Fruit fly (Drosophila melanogaster) whole organism, embryonic: ENCODE measurements around the gene Chro.
A peak's percentile ranks its signal among the peaks of the same experiment; 100 is the strongest.

Experiments used
- CG10321 ChIP-seq: fragments of 200-800 bp; sonication (Bioruptor generic); IDR thresholded peaks from 2 replicates; pipeline ENCODE4 v1.3.6; 2022; ENCODE audit warnings: missing biosample characterization, missing genetic modification characterization
- CG11247 ChIP-seq: fragments of 200-800 bp; sonication (Bioruptor generic); IDR thresholded peaks from 2 replicates; pipeline ENCODE4 v1.3.6; 2022; ENCODE audit warnings: missing biosample characterization, missing genetic modification characterization
- CG11398 ChIP-seq: fragments of 200-800 bp; sonication (Bioruptor generic); optimal IDR thresholded peaks from 2 replicates; lab custom pipeline; 2016; ENCODE audit warnings: missing biosample characterization, missing genetic modification characterization
- CG11456 ChIP-seq: fragments of 200-800 bp; sonication (Bioruptor generic); IDR thresholded peaks from 3 replicates; pipeline ENCODE4 v1.3.6; 2022; ENCODE audit warnings: missing biosample characterization, missing genetic modification characterization
- CG11695 ChIP-seq: fragments of 200-800 bp; sonication (Bioruptor generic); IDR thresholded peaks from 3 replicates; pipeline ENCODE4 v1.3.6; 2022; ENCODE audit warnings: missing biosample characterization, missing genetic modification characterization
- CG13296 ChIP-seq: fragments of 200-800 bp; sonication (Bioruptor generic); optimal IDR thresholded peaks from 3 replicates; lab custom pipeline; 2018; ENCODE audit warnings: missing biosample characterization, mild to moderate bottlenecking, missing genetic modification characterization
- CG13894 ChIP-seq: fragments of 200-800 bp; sonication (Bioruptor generic); optimal IDR thresholded peaks from 3 replicates; lab custom pipeline; 2018; ENCODE audit warnings: missing biosample characterization, mild to moderate bottlenecking, missing genetic modification characterization, moderate library complexity
- CG14860 ChIP-seq: fragments of 200-800 bp; sonication (Bioruptor generic); IDR thresholded peaks from 3 replicates; pipeline ENCODE4 v1.3.6; 2022; ENCODE audit warnings: missing biosample characterization, missing genetic modification characterization; ENCODE audit not compliant: partially characterized antibody
- CG15514 ChIP-seq: fragments of 200-800 bp; sonication (Bioruptor generic); optimal IDR thresholded peaks from 3 replicates; lab custom pipeline; 2017; ENCODE audit warnings: missing biosample characterization, missing genetic modification characterization, mild to moderate bottlenecking, moderate library complexity, missing genetic modification reagents
- CG17568 ChIP-seq: fragments of 200-800 bp; sonication (Bioruptor generic); optimal IDR thresholded peaks from 2 replicates; lab custom pipeline; 2018; ENCODE audit warnings: missing biosample characterization, mild to moderate bottlenecking, missing genetic modification characterization, moderate library complexity
- CG17802 ChIP-seq: fragments of 200-800 bp; sonication (Bioruptor generic); optimal IDR thresholded peaks from 2 replicates; lab custom pipeline; 2018; ENCODE audit warnings: missing biosample characterization, mild to moderate bottlenecking, missing genetic modification characterization, moderate library complexity
- CG18619 ChIP-seq: fragments of 200-800 bp; sonication (Bioruptor generic); optimal IDR thresholded peaks from 3 replicates; lab custom pipeline; 2017; ENCODE audit warnings: missing biosample characterization, mild to moderate bottlenecking, missing genetic modification characterization
- CG3838 ChIP-seq: fragments of 200-800 bp; sonication (Bioruptor generic); optimal IDR thresholded peaks from 3 replicates; lab custom pipeline; 2016; ENCODE audit warnings: missing biosample characterization, missing genetic modification characterization
- CG4360 ChIP-seq: fragments of 200-800 bp; sonication (Bioruptor generic); IDR thresholded peaks from 2 replicates; pipeline ENCODE4 v1.3.6; 2022; ENCODE audit warnings: missing biosample characterization, missing genetic modification characterization
- CG7357 ChIP-seq: fragments of 200-800 bp; sonication (Bioruptor generic); IDR thresholded peaks from 3 replicates; pipeline ENCODE4 v1.3.6; 2022; ENCODE audit warnings: missing biosample characterization, missing genetic modification characterization
- CG7987 ChIP-seq: fragments of 200-800 bp; sonication (Bioruptor generic); optimal IDR thresholded peaks from 2 replicates; lab custom pipeline; 2018; ENCODE audit warnings: missing biosample characterization, mild to moderate bottlenecking, missing genetic modification characterization, moderate library complexity
- CG9215 ChIP-seq: fragments of 200-800 bp; sonication (Bioruptor generic); IDR thresholded peaks from 2 replicates; pipeline ENCODE4 v1.3.6; 2022; ENCODE audit warnings: missing biosample characterization, missing genetic modification characterization
- CG9727 ChIP-seq: fragments of 200-800 bp; sonication (Bioruptor generic); optimal IDR thresholded peaks from 3 replicates; lab custom pipeline; 2017; ENCODE audit warnings: missing biosample characterization, mild to moderate bottlenecking, missing genetic modification characterization
- GATAe ChIP-seq: fragments of 200-800 bp; sonication (Bioruptor generic); conservative IDR thresholded peaks from 2 replicates; pipeline ENCODE4 v1.3.6; 2022; ENCODE audit warnings: missing biosample characterization, missing genetic modification characterization
- Myb ChIP-seq: fragments of 200-800 bp; sonication (Bioruptor generic); optimal IDR thresholded peaks from 2 replicates; lab custom pipeline; 2016; ENCODE audit warnings: missing biosample characterization, missing genetic modification characterization
- Opbp ChIP-seq: fragments of 200-800 bp; sonication (Bioruptor generic); IDR thresholded peaks from 3 replicates; pipeline ENCODE4 v1.3.6; 2022; ENCODE audit warnings: missing biosample characterization, missing genetic modification characterization; ENCODE audit not compliant: partially characterized antibody
- al ChIP-seq: fragments of 200-800 bp; sonication (Bioruptor generic); IDR thresholded peaks from 2 replicates; pipeline ENCODE4 v1.3.6; 2022; ENCODE audit warnings: missing biosample characterization, missing genetic modification characterization
- btn ChIP-seq: fragments of 200-800 bp; sonication (Bioruptor generic); optimal IDR thresholded peaks from 2 replicates; lab custom pipeline; 2016; ENCODE audit warnings: missing biosample characterization, missing genetic modification characterization
- corto ChIP-seq: fragments of 200-800 bp; sonication (Bioruptor generic); optimal IDR thresholded peaks from 2 replicates; lab custom pipeline; 2016; ENCODE audit warnings: missing biosample characterization, mild to moderate bottlenecking, missing genetic modification characterization, moderate library complexity
- cwo ChIP-seq: fragments of 200-800 bp; sonication (Bioruptor generic); optimal IDR thresholded peaks from 3 replicates; lab custom pipeline; 2017; ENCODE audit warnings: missing biosample characterization, missing genetic modification characterization, mild to moderate bottlenecking, moderate library complexity, missing genetic modification reagents
- dimm ChIP-seq: fragments of 200-800 bp; sonication (Bioruptor generic); IDR thresholded peaks from 2 replicates; pipeline ENCODE4 v1.3.6; 2022; ENCODE audit warnings: missing biosample characterization, missing genetic modification characterization
- eve ChIP-seq, 2 experiments: fragments of >200 bp; optimal IDR thresholded peaks; 2 replicates each; lab custom pipeline; 2017; ENCODE audit warnings: missing biosample characterization in 2 of 2, missing genetic modification characterization in 2 of 2
- exex ChIP-seq: fragments of 200-800 bp; sonication (Bioruptor generic); optimal IDR thresholded peaks from 4 replicates; lab custom pipeline; 2018; ENCODE audit warnings: missing biosample characterization, mild to moderate bottlenecking, missing genetic modification characterization, moderate library complexity
- fru ChIP-seq: fragments of >200 bp; optimal IDR thresholded peaks from 2 replicates; lab custom pipeline; 2017
- ftz-f1 ChIP-seq: fragments of 200-800 bp; sonication (Bioruptor generic); optimal IDR thresholded peaks from 2 replicates; lab custom pipeline; 2016; ENCODE audit warnings: missing biosample characterization, missing genetic modification characterization
- fu2 ChIP-seq: fragments of 200-800 bp; sonication (Bioruptor generic); optimal IDR thresholded peaks from 2 replicates; lab custom pipeline; 2016; ENCODE audit warnings: missing biosample characterization, missing genetic modification characterization
- kah ChIP-seq: fragments of 200-800 bp; sonication (Bioruptor generic); optimal IDR thresholded peaks from 2 replicates; lab custom pipeline; 2018; ENCODE audit warnings: missing biosample characterization, mild to moderate bottlenecking, missing genetic modification characterization
- kay ChIP-seq: fragments of 200-800 bp; sonication (Bioruptor generic); optimal IDR thresholded peaks from 2 replicates; lab custom pipeline; 2016; ENCODE audit warnings: missing biosample characterization, missing genetic modification characterization
- klu ChIP-seq: fragments of 200-800 bp; sonication (Bioruptor generic); IDR thresholded peaks from 2 replicates; pipeline ENCODE4 v1.3.6; 2022; ENCODE audit warnings: missing biosample characterization, missing genetic modification characterization
- lov ChIP-seq, 2 experiments: fragments of 200-800 bp in 1 of 2; fragments of >200 bp in 1 of 2; sonication (Bioruptor generic) in 1 of 2; IDR thresholded peaks in 1 of 2; optimal IDR thresholded peaks in 1 of 2; 2 replicates in 1 of 2; 3 replicates in 1 of 2; pipeline versions ENCODE4 v1.3.6 to Lab custom; 2017 to 2022; ENCODE audit warnings: missing biosample characterization in 1 of 2, missing genetic modification characterization in 1 of 2
- phol ChIP-seq: fragments of 200-800 bp; sonication (Bioruptor generic); optimal IDR thresholded peaks from 3 replicates; lab custom pipeline; 2018; ENCODE audit warnings: missing biosample characterization, mild to moderate bottlenecking, missing genetic modification characterization, moderate library complexity
- psq ChIP-seq: fragments of 200-800 bp; sonication (Bioruptor generic); optimal IDR thresholded peaks from 2 replicates; lab custom pipeline; 2017; ENCODE audit warnings: missing biosample characterization, missing genetic modification characterization
- pzg ChIP-seq: fragments of 200-800 bp; sonication (Bioruptor generic); optimal IDR thresholded peaks from 3 replicates; lab custom pipeline; 2018; ENCODE audit warnings: missing biosample characterization, mild to moderate bottlenecking, missing genetic modification characterization, moderate library complexity
- schlank ChIP-seq: fragments of 200-800 bp; sonication (Bioruptor generic); optimal IDR thresholded peaks from 2 replicates; lab custom pipeline; 2018; ENCODE audit warnings: missing biosample characterization, mild to moderate bottlenecking, missing genetic modification characterization
- sens-2 ChIP-seq: fragments of 200-800 bp; sonication (Bioruptor generic); IDR thresholded peaks from 2 replicates; pipeline ENCODE4 v1.3.6; 2022; ENCODE audit warnings: missing biosample characterization, missing genetic modification characterization
- sna ChIP-seq: fragments of 200-800 bp; sonication (Bioruptor generic); IDR thresholded peaks from 2 replicates; pipeline ENCODE4 v1.3.6; 2022; ENCODE audit warnings: missing biosample characterization, missing genetic modification characterization; ENCODE audit not compliant: partially characterized antibody
- sob ChIP-seq: fragments of 200-800 bp; sonication (Bioruptor generic); IDR thresholded peaks from 2 replicates; pipeline ENCODE4 v1.3.6; 2022; ENCODE audit warnings: missing biosample characterization, missing genetic modification characterization
- stwl ChIP-seq: fragments of 200-800 bp; sonication (Bioruptor generic); optimal IDR thresholded peaks from 3 replicates; lab custom pipeline; 2018; ENCODE audit warnings: missing biosample characterization, mild to moderate bottlenecking, missing genetic modification characterization, moderate library complexity
- tin ChIP-seq: fragments of 200-800 bp; sonication (Bioruptor generic); optimal IDR thresholded peaks from 3 replicates; lab custom pipeline; 2016; ENCODE audit warnings: missing biosample characterization, missing genetic modification characterization
- trh ChIP-seq: fragments of 200-800 bp; sonication (Bioruptor generic); optimal IDR thresholded peaks from 2 replicates; lab custom pipeline; 2016; ENCODE audit warnings: missing biosample characterization, missing genetic modification characterization
- vfl ChIP-seq: fragments of 200-800 bp; sonication (Bioruptor generic); optimal IDR thresholded peaks from 2 replicates; lab custom pipeline; 2016; ENCODE audit warnings: missing biosample characterization, missing genetic modification characterization
- wdn ChIP-seq: fragments of 200-800 bp; sonication (Bioruptor generic); IDR thresholded peaks from 2 replicates; pipeline ENCODE4 v1.3.6; 2022; ENCODE audit warnings: missing biosample characterization, missing genetic modification characterization
- zen ChIP-seq: fragments of 200-800 bp; sonication (Bioruptor generic); optimal IDR thresholded peaks from 3 replicates; lab custom pipeline; 2018; ENCODE audit warnings: missing biosample characterization, mild to moderate bottlenecking, missing genetic modification characterization, moderate library complexity

The Chro gene

DNA sequence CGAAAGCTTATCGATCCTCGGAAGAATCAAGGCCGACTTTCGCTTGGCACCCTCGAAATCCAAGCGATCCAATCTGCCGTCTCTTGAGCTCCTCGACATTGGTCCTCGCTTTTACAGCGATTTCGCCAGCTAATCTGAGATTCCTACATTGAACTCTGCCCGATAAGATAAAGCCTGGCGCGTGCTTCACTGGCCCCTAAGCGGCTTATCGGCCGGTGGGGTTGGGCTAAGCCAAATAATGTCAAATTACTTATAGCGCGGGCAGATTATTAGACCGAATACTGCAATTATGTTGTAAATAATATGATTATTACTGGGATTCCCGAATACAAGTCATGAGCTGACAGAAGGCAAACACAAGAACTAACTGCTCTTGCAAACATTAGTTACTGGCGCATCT lies 11.2 kb upstream of the Chro start (continued):
- TF ChIP-seq Opbp (GFP tag; lab: Robert Waterston, UW) (0 out of 3 replicates have a peak, but pooled peaks have one; percentile 12), al (GFP tag; lab: Robert Waterston, UW) (no peak), Myb (no peak), CG9727 (no peak), phol (tag; lab: Kevin White, UChicago) (no peak), psq (GFP tag; lab: Kevin White, UChicago) (no peak), CG11695 (GFP tag; lab: Robert Waterston, UW) (no peak), GATAe (GFP tag; lab: Robert Waterston, UW) (peak; percentile 43; the same call in 1 of the 2 replicates), cwo (GFP tag; lab: Kevin White, UChicago) (peak; percentile 16), CG9215 (GFP tag; lab: Robert Waterston, UW) (no peak), exex (tag; lab: Kevin White, UChicago) (peak; percentile 97), CG3838 (GFP tag; lab: Kevin White, UChicago) (no peak), fu2 (GFP tag; lab: Kevin White, UChicago) (no peak), CG11456 (GFP tag; lab: Robert Waterston, UW) (0 out of 3 replicates have a peak, but pooled peaks have one; percentile 7), tin (GFP tag; lab: Kevin White, UChicago) (no peak), trh (GFP tag; lab: Kevin White, UChicago) (no peak)

DNA sequence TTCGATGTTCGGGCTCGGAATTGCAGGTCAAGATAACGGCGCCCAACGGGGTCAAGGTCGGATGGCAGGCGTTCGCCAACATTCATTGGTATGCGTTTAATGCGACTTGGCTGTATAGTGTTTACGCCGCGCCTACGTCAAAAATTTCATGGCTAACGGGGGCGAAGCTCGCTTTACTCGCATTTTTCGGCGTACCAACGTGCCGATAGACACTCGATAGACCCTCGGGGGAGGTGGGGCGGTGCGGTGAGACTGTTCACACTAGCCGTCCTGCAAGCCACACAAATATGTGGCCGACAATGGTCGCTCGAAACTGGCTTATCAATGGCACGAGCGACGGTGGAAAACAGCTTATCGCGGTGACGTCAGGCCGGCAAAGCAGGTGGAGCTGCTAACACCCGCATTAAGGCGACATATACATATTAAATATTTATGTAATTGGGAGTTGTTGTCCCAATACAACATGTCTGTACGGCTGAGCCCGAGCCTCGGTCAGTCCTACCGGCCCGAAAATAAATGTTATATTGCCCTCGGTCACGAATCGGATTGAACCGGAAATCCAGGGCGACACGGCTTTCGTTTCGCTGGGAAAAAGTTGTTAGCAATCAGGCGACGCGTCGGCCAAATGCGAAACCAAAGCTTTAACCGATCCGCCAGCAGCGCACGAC lies 9.9 kb upstream of the Chro start:
- TF ChIP-seq kah (GFP tag; lab: Kevin White, UChicago) (no peak), eve (GFP tag; optimal IDR thresholded peaks at IDR 0.05; lab: Kevin White, UChicago) (no peak), cwo (GFP tag; lab: Kevin White, UChicago) (peak; percentile 43), CG18619 (GFP tag; lab: Kevin White, UChicago) (no peak), ftz-f1 (GFP tag; lab: Kevin White, UChicago) (no peak), corto (no peak), pzg (GFP tag; lab: Kevin White, UChicago) (no peak), CG11398 (GFP tag; lab: Kevin White, UChicago) (no peak), CG14860 (GFP tag; lab: Robert Waterston, UW) (no peak), schlank (no peak), CG7987 (GFP tag; lab: Kevin White, UChicago) (no peak), CG15514 (GFP tag; lab: Kevin White, UChicago) (no peak), zen (tag; lab: Kevin White, UChicago) (no peak), sna (GFP tag; lab: Robert Waterston, UW) (no peak), CG11456 (GFP tag; lab: Robert Waterston, UW) (no peak), GATAe (GFP tag; lab: Robert Waterston, UW) (no peak; the same call in 1 of the 2 replicates), CG17802 (tag; lab: Kevin White, UChicago) (peak; percentile 30), vfl (GFP tag; lab: Kevin White, UChicago) (no peak), CG11247 (no peak), CG13894 (tag; lab: Kevin White, UChicago) (no peak), CG13296 (GFP tag; lab: Kevin White, UChicago) (no peak), CG4360 (GFP tag; lab: Robert Waterston, UW) (no peak), CG7357 (GFP tag; lab: Robert Waterston, UW) (no peak), lov (optimal IDR thresholded peaks at IDR 0.05; lab: Kevin White, UChicago) (no peak), lov (GFP tag; IDR thresholded peaks at IDR 0.05; lab: Robert Waterston, UW) (no peak), CG10321 (GFP tag; lab: Robert Waterston, UW) (no peak), kay (GFP tag; lab: Kevin White, UChicago) (no peak), stwl (tag; lab: Kevin White, UChicago) (no peak), wdn (GFP tag; lab: Robert Waterston, UW) (no peak), CG17568 (GFP tag; lab: Kevin White, UChicago) (no peak), sens-2 (GFP tag; lab: Robert Waterston, UW) (no peak), dimm (no peak), btn (GFP tag; lab: Kevin White, UChicago) (no peak), klu (GFP tag; lab: Robert Waterston, UW) (no peak), sob (no peak), fru (no peak)
